Worm (Caenorhabditis elegans) whole organism, L4/young adult: ENCODE data around the gene sdz-26.

Source experiments
- dao-5 ChIP-seq: sonication (generic microtip); optimal IDR thresholded peaks from 2 replicates; lab custom pipeline; 2016; ENCODE audit warnings: missing genotype, missing genetic modification characterization, moderate library complexity, missing compliant biosample characterization
- him-1 ChIP-seq: sonication (generic microtip); optimal IDR thresholded peaks from 2 replicates; lab custom pipeline; 2016; ENCODE audit warnings: missing genotype, missing genetic modification reagents, missing genetic modification characterization, missing compliant biosample characterization

- no peak for TF ChIP-seq him-1 (tag; lab: Kevin White, UChicago)
- no peak for TF ChIP-seq dao-5 (tag; lab: Kevin White, UChicago)
Observed at ce11 chrII:14428834-14429233, 47.3 kb downstream of the sdz-26 start.
